Worm (Caenorhabditis elegans): ENCODE data around the gene his-37.
A peak's percentile ranks its signal among the peaks of the same experiment; 100 is the strongest.

Gene his-37

DNA sequence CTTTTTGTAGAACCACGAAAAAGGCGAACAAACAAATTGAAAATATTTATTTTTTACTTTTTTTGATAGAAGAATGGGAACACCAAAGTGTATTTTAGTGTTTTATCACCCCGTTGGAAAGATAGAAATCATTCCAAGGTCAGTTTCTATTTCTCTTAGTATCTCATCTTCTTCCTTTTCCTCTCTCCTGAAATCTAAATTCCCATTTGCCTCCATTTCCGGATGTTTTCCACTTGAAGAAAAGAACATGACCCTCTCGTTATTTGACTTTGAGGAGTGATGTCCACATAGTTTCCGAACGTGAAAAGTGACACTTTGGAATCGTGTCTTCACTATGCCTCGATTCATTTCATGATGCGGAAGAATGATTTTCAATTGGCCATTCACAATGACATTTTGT is 40.7 kb downstream of the his-37 start:
- TF ChIP-seq elt-3 (tag; optimal IDR thresholded peaks at IDR 0.05) (peak in 1 of 6 experiments; percentile 26), efl-1 (optimal IDR thresholded peaks at IDR 0.05) (no peak), efl-1 (GFP tag; optimal IDR thresholded peaks at IDR 0.05 in 1 of 2) (peak in 1 of 2 experiments; percentile 21), blmp-1 (tag; optimal IDR thresholded peaks at IDR 0.05) (peak; percentile 77), lin-39 (tag; optimal IDR thresholded peaks at IDR 0.05) (no peak), nhr-85 (tag) (peak; percentile 12), lin-14 (GFP tag; optimal IDR thresholded peaks at IDR 0.05) (peak; percentile 19), swsn-7 (tag; optimal IDR thresholded peaks at IDR 0.05) (no peak), nhr-19 (GFP tag; conservative IDR thresholded peaks at IDR 0.05) (no peak)

DNA sequence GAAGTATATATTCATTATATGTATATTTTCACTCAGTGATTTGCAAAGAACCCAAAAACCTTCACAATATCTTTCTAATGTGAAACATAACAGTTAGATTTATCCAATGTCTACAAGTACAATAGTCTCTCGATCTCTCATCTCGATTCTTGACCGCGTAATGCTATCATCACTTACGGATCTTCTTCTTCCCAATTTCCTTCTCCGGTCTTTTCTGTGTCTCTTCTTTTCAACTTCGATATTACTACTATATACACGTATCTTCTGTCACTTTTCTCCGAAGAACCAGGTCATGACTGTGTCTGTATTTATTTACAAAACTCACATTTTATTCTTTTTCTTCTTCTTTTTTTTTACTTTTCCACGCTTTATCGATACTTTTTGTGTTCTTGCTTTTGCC is 41.7 kb downstream of the his-37 start:
- TF ChIP-seq mep-1 (tag; optimal IDR thresholded peaks at IDR 0.05) (peak; percentile 16), nhr-85 (tag) (peak; percentile 68), nhr-84 (tag; optimal IDR thresholded peaks at IDR 0.05) (no peak), blmp-1 (tag; optimal IDR thresholded peaks at IDR 0.05) (peak; percentile 68), nhr-20 (tag; optimal IDR thresholded peaks at IDR 0.05) (peak; percentile 22), snu-23 (GFP tag; optimal IDR thresholded peaks at IDR 0.05) (peak; percentile 34), irx-1 (tag; optimal IDR thresholded peaks at IDR 0.05) (no peak), sptf-1 (tag; optimal IDR thresholded peaks at IDR 0.05) (no peak), elt-3 (tag; optimal IDR thresholded peaks at IDR 0.05) (peak in 2 of 6 experiments; percentile 40 to 41), lin-14 (GFP tag; optimal IDR thresholded peaks at IDR 0.05) (peak; percentile 57), nhr-76 (tag; optimal IDR thresholded peaks at IDR 0.05) (no peak), nhr-71 (tag; optimal IDR thresholded peaks at IDR 0.05) (peak; percentile 5)

DNA sequence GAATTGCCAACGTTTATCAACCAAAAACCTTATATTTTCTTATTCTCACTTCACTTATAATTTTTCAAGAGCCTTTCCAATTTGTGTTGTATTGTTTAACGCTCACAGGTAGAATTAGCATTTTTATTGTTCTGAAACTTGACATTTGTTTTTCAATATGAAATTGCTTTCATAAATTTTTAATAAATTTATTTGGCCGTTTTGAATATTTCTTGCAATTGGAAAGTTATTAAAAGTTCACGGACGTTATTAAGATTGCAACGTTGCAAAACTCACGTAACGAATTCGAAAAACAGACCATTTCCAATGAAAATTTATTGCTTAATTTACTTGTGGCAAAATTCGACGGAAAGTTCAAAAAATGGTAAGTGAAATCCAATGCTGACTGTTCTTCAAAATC is 43.4 kb downstream of the his-37 start, which contains the start of gene K09G1.2:
Gene K09G1.2 (plus strand): TSS at position 301 of the 400 bp plus-strand sequence.
- no peak for TF ChIP-seq mep-1 (tag; optimal IDR thresholded peaks at IDR 0.05)
- no peak for TF ChIP-seq sup-37 (GFP tag; optimal IDR thresholded peaks at IDR 0.05)
- no peak for TF ChIP-seq lin-39 (tag; optimal IDR thresholded peaks at IDR 0.05)
- TF ChIP-seq hlh-4 (tag; optimal IDR thresholded peaks at IDR 0.05), result no peak
- TF ChIP-seq pax-3 (tag; optimal IDR thresholded peaks at IDR 0.05), result no peak
- no peak for TF ChIP-seq pqm-1 (tag; optimal IDR thresholded peaks at IDR 0.05)
- no peak for TF ChIP-seq nhr-28 (tag; optimal IDR thresholded peaks at IDR 0.05)
- no peak for TF ChIP-seq nhr-77 (tag; optimal IDR thresholded peaks at IDR 0.05)
- no peak for TF ChIP-seq nhr-85 (tag)
- TF ChIP-seq aha-1 (tag; optimal IDR thresholded peaks at IDR 0.05), result no peak
- no peak for TF ChIP-seq nhr-47 (tag; optimal IDR thresholded peaks at IDR 0.05)
- TF ChIP-seq elt-3 (tag; optimal IDR thresholded peaks at IDR 0.05), result no peak
- TF ChIP-seq ceh-82 (tag; optimal IDR thresholded peaks at IDR 0.05), result no peak
- TF ChIP-seq unc-130 (tag; optimal IDR thresholded peaks at IDR 0.05), result no peak
